Worm (Caenorhabditis elegans): ENCODE measurements around the gene cid-1.

Gene cid-1

ce11 chrIII:5179166-5179565, 5.4 kb downstream of the cid-1 start:
- TF ChIP-seq nfya-1 (tag; optimal IDR thresholded peaks at IDR 0.05; ENCODE audit: insufficient read depth) (peak; percentile 95), lin-39 (tag; optimal IDR thresholded peaks at IDR 0.05) (no peak), daf-12 (tag; optimal IDR thresholded peaks at IDR 0.05) (no peak)

- peak; percentile 67 for TF ChIP-seq elt-2 (tag; optimal IDR thresholded peaks at IDR 0.05)
- no peak for TF ChIP-seq elt-3 (tag; optimal IDR thresholded peaks at IDR 0.05)
- TF ChIP-seq nfya-1 (tag; optimal IDR thresholded peaks at IDR 0.05; ENCODE audit: insufficient read depth) = peak; percentile 14
- peak; percentile 6 for TF ChIP-seq pha-4 (tag; optimal IDR thresholded peaks at IDR 0.05)
Measured at ce11 chrIII:5180588-5180987, 6.9 kb downstream of the cid-1 start.

ce11 chrIII:5181217-5181616, 7.5 kb downstream of the cid-1 start:
- TF ChIP-seq unc-39 (tag; optimal IDR thresholded peaks at IDR 0.05) (no peak), ztf-4 (tag; optimal IDR thresholded peaks at IDR 0.05) (no peak), fkh-10 (GFP tag; optimal IDR thresholded peaks at IDR 0.05) (no peak), jun-1 (tag; optimal IDR thresholded peaks at IDR 0.05) (no peak), egl-5 (tag; optimal IDR thresholded peaks at IDR 0.05) (no peak), zag-1 (tag; optimal IDR thresholded peaks at IDR 0.05) (no peak), daf-12 (tag; optimal IDR thresholded peaks at IDR 0.05) (no peak), egl-27 (tag; optimal IDR thresholded peaks at IDR 0.05) (no peak), nfya-1 (tag; optimal IDR thresholded peaks at IDR 0.05; ENCODE audit: insufficient read depth) (no peak), lsy-12 (tag; optimal IDR thresholded peaks at IDR 0.05) (no peak), ztf-11 (tag; optimal IDR thresholded peaks at IDR 0.05) (no peak), elt-1 (tag; optimal IDR thresholded peaks at IDR 0.05) (no peak)

- no peak for TF ChIP-seq nhr-23 (tag; optimal IDR thresholded peaks at IDR 0.05)
- TF ChIP-seq ztf-4 (tag; optimal IDR thresholded peaks at IDR 0.05) = no peak
- TF ChIP-seq unc-39 (tag; optimal IDR thresholded peaks at IDR 0.05) = no peak
- TF ChIP-seq ceh-16 (tag; optimal IDR thresholded peaks at IDR 0.05) = no peak
- TF ChIP-seq aly-2 (tag; optimal IDR thresholded peaks at IDR 0.05) = no peak
- TF ChIP-seq nfya-1 (tag; optimal IDR thresholded peaks at IDR 0.05; ENCODE audit: insufficient read depth) = peak; percentile 30
Measured at ce11 chrIII:5181641-5182040, 7.9 kb downstream of the cid-1 start.

- TF ChIP-seq ztf-4 (tag; optimal IDR thresholded peaks at IDR 0.05) = no peak
- peak; percentile 43 for TF ChIP-seq lin-39 (tag; optimal IDR thresholded peaks at IDR 0.05)
Measured at ce11 chrIII:5183372-5183771, 9.7 kb downstream of the cid-1 start.

ce11 chrIII:5185620-5186019, 11.9 kb downstream of the cid-1 start, which contains the start of gene pup-2:
pup-2 (plus strand) TSS chrIII:5185920.
- no peak for TF ChIP-seq ama-1 (optimal IDR thresholded peaks at IDR 0.05)

ce11 chrIII:5188426-5188825, 14.7 kb downstream of the cid-1 start, which contains the start of gene K10D2.8:
K10D2.8 (plus strand) TSS chrIII:5188726.
- TF ChIP-seq nhr-28 (tag; optimal IDR thresholded peaks at IDR 0.05) (no peak), egl-5 (tag; optimal IDR thresholded peaks at IDR 0.05) (no peak), nhr-12 (tag; optimal IDR thresholded peaks at IDR 0.05) (no peak), ceh-82 (tag; optimal IDR thresholded peaks at IDR 0.05) (no peak), ceh-28 (tag; optimal IDR thresholded peaks at IDR 0.05) (no peak), daf-12 (tag; optimal IDR thresholded peaks at IDR 0.05) (no peak), nhr-67 (tag; optimal IDR thresholded peaks at IDR 0.05) (no peak), egl-27 (tag; optimal IDR thresholded peaks at IDR 0.05) (no peak), ama-1 (optimal IDR thresholded peaks at IDR 0.05) (no peak), hmg-11 (tag; optimal IDR thresholded peaks at IDR 0.05) (no peak), nhr-76 (tag; optimal IDR thresholded peaks at IDR 0.05) (no peak), aly-2 (tag; optimal IDR thresholded peaks at IDR 0.05) (no peak), unc-62 (GFP tag; optimal IDR thresholded peaks at IDR 0.05) (no peak), fkh-2 (tag; optimal IDR thresholded peaks at IDR 0.05) (no peak), mdl-1 (tag; optimal IDR thresholded peaks at IDR 0.05) (no peak), skn-1 (tag; optimal IDR thresholded peaks at IDR 0.05) (no peak)

Measured in whole organism, L3 larva.